Worm (Caenorhabditis elegans) whole organism, midembryonic: ENCODE measurements around the gene gex-5.

Experiments
- T22C8.4 ChIP-seq: fragments of 200-800 bp; sonication (Bioruptor generic); IDR thresholded peaks from 2 replicates; pipeline ENCODE4 v1.3.6; 2022; ENCODE audit warnings: missing genetic modification characterization, missing compliant biosample characterization
- med-1 ChIP-seq: sonication (generic microtip); optimal IDR thresholded peaks from 2 replicates; lab custom pipeline; 2017; ENCODE audit warnings: missing genetic modification characterization, mild to moderate bottlenecking, missing compliant biosample characterization, antibody characterized with exemption, missing genetic modification reagents; ENCODE audit not compliant: insufficient read depth
- ref-1 ChIP-seq: fragments of 200-800 bp; sonication (Bioruptor generic); conservative IDR thresholded peaks from 2 replicates; pipeline ENCODE4 v1.3.6; 2022; ENCODE audit warnings: missing genetic modification reagents, missing genetic modification characterization, missing compliant biosample characterization
- tab-1 ChIP-seq: fragments of 200-800 bp; sonication (Bioruptor generic); IDR thresholded peaks from 2 replicates; pipeline ENCODE4 v1.3.6; 2022; ENCODE audit warnings: missing genetic modification characterization, missing compliant biosample characterization
- ztf-29 ChIP-seq: fragments of 200-800 bp; sonication (Bioruptor generic); IDR thresholded peaks from 2 replicates; pipeline ENCODE4 v1.3.6; 2022; ENCODE audit warnings: missing genetic modification reagents, missing genetic modification characterization, missing compliant biosample characterization

ce11 chrIII:4796536-4796935, 14.7 kb upstream of the gex-5 start, which contains the start of gene tag-325:
- TF ChIP-seq med-1 (no peak), tab-1 (GFP tag; lab: Robert Waterston, UW) (no peak), T22C8.4 (GFP tag; lab: Robert Waterston, UW) (no peak), ztf-29 (no peak), ref-1 (no peak)
